Worm (Caenorhabditis elegans) whole organism, midembryonic: ENCODE results near the gene Y57G7A.1.

ENCODE experiments used
- T22C8.4 ChIP-seq: fragments of 200-800 bp; sonication (Bioruptor generic); IDR thresholded peaks from 2 replicates; pipeline ENCODE4 v1.3.6; 2022; ENCODE audit warnings: missing genetic modification characterization, missing compliant biosample characterization
- flt-1 ChIP-seq: fragments of 200-800 bp; sonication (Bioruptor generic); IDR thresholded peaks from 2 replicates; pipeline ENCODE4 v1.3.6; 2022; ENCODE audit warnings: missing genetic modification characterization, missing compliant biosample characterization

DNA sequence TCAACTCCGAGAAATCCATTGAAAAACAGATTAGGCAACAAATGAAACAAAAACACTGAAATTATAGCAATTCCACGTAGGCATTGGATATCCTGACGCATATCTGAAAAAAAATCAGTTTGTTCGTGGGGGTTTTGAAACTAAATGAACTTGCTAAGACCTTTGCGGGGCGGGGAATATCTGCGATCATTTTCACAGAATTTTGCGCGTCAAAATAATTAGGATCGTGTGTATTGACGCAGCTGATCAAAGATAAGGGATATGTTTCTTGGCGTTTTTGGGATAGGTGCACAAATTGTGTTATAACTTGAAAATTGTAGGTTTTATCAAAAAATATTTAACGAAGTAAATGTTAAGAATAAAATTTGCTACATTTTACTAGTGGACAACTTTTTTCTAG, 31.5 kb upstream of the Y57G7A.1 start, which contains the start of gene oac-30:
- no peak for TF ChIP-seq T22C8.4 (GFP tag; lab: Robert Waterston, UW)
- TF ChIP-seq flt-1 (GFP tag; lab: Robert Waterston, UW): no peak
